Worm (Caenorhabditis elegans) whole organism, early embryonic: Measurements from ENCODE around the gene flp-9.

Source experiments
- B0310.2 ChIP-seq: sonication (generic microtip); optimal IDR thresholded peaks from 2 replicates; lab custom pipeline; 2016; ENCODE audit warnings: mild to moderate bottlenecking, missing genetic modification characterization, missing compliant biosample characterization
- F13C5.2 ChIP-seq: sonication (generic microtip); optimal IDR thresholded peaks from 2 replicates; lab custom pipeline; 2017; ENCODE audit warnings: mild to moderate bottlenecking, missing genetic modification characterization, inconsistent platforms, missing compliant biosample characterization
- aly-1 ChIP-seq: sonication (generic microtip); optimal IDR thresholded peaks from 2 replicates; lab custom pipeline; 2016; ENCODE audit warnings: missing genetic modification characterization, missing compliant biosample characterization
- ama-1 ChIP-seq: fragments of 150-350 bp; optimal IDR thresholded peaks from 2 replicates; lab custom pipeline; 2014
- ceh-13 ChIP-seq: fragments of 200-800 bp; sonication (Bioruptor generic); optimal IDR thresholded peaks from 2 replicates; lab custom pipeline; 2018; ENCODE audit warnings: mild to moderate bottlenecking, missing genetic modification characterization, missing compliant biosample characterization
- ceh-36 ChIP-seq: sonication (generic microtip); optimal IDR thresholded peaks from 2 replicates; lab custom pipeline; 2016; ENCODE audit warnings: missing genetic modification characterization, inconsistent platforms, missing compliant biosample characterization
- ets-7 ChIP-seq: sonication (generic microtip); optimal IDR thresholded peaks from 2 replicates; lab custom pipeline; 2016; ENCODE audit warnings: missing genotype, missing genetic modification characterization, missing compliant biosample characterization
- flt-1 ChIP-seq: fragments of 200-800 bp; sonication (Bioruptor generic); IDR thresholded peaks from 2 replicates; pipeline ENCODE4 v1.3.6; 2022; ENCODE audit warnings: missing genetic modification characterization, missing compliant biosample characterization
- hmbx-1 ChIP-seq: sonication (generic microtip); optimal IDR thresholded peaks from 2 replicates; lab custom pipeline; 2016; ENCODE audit warnings: mild to moderate bottlenecking, missing genetic modification characterization, missing compliant biosample characterization
- hmg-4 ChIP-seq: fragments of 200-800 bp; sonication (Bioruptor generic); optimal IDR thresholded peaks from 2 replicates; lab custom pipeline; 2018; ENCODE audit warnings: mild to moderate bottlenecking, missing genetic modification characterization, missing compliant biosample characterization
- hnd-1 ChIP-seq: sonication (generic microtip); optimal IDR thresholded peaks from 2 replicates; lab custom pipeline; 2016; ENCODE audit warnings: missing genetic modification characterization, missing compliant biosample characterization
- pes-1 ChIP-seq: fragments of 200-800 bp; sonication (Bioruptor generic); IDR thresholded peaks from 2 replicates; pipeline ENCODE4 v1.3.6; 2022; ENCODE audit warnings: missing genetic modification reagents, missing genetic modification characterization, missing compliant biosample characterization
- scrt-1 ChIP-seq: fragments of 200-800 bp; sonication (Bioruptor generic); IDR thresholded peaks from 2 replicates; pipeline ENCODE4 v1.3.6; 2022; ENCODE audit warnings: missing genetic modification characterization, missing compliant biosample characterization
- sea-1 ChIP-seq: fragments of 200-800 bp; sonication (Bioruptor generic); conservative IDR thresholded peaks from 2 replicates; pipeline ENCODE4 v1.3.6; 2022; ENCODE audit warnings: missing genetic modification characterization, missing compliant biosample characterization
- tbx-11 ChIP-seq: fragments of 200-800 bp; sonication (Bioruptor generic); IDR thresholded peaks from 2 replicates; pipeline ENCODE4 v1.3.6; 2022; ENCODE audit warnings: missing genetic modification characterization, missing compliant biosample characterization
- tbx-37 ChIP-seq: fragments of 200-800 bp; sonication (Bioruptor generic); conservative IDR thresholded peaks from 2 replicates; pipeline ENCODE4 v1.3.6; 2022; ENCODE audit warnings: missing genetic modification reagents, missing genetic modification characterization, missing compliant biosample characterization
- tra-4 ChIP-seq: sonication (generic microtip); optimal IDR thresholded peaks from 2 replicates; lab custom pipeline; 2017; ENCODE audit warnings: missing genetic modification characterization, missing compliant biosample characterization

flp-9 gene

DNA sequence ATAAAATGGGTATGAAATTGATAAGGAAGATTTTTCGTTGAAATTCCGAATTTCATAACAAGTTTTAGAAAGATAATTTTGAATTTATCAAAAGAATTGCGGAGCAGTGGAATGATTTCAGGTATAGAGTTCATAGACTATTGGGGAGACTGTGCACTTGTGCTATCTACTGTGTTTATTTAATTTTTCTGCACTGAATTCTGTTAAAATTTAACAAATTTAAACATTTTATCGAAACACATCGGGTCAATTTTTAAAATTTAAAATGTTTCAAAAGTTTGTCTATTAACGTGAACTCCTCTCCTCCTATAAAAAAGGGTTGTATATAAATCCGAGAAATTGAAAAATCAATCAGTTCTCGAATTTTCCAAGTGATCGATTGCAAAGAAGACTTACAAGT, 39.8 kb downstream of the flp-9 start, which contains the start of gene C27D8.1:
Gene C27D8.1 (plus strand): TSS at position 301 of the 400 bp plus-strand sequence.
- TF ChIP-seq ceh-13 (GFP tag; lab: Kevin White, UChicago) (no peak), tra-4 (tag; lab: Kevin White, UChicago) (no peak), sea-1 (GFP tag; lab: Robert Waterston, UW) (no peak), ets-7 (no peak), ama-1 (lab: Kevin White, UChicago) (no peak), aly-1 (tag; lab: Kevin White, UChicago) (no peak), F13C5.2 (tag; lab: Kevin White, UChicago) (no peak), hnd-1 (tag; lab: Kevin White, UChicago) (no peak), hmbx-1 (tag; lab: Kevin White, UChicago) (no peak), tbx-11 (no peak), pes-1 (GFP tag; lab: Robert Waterston, UW) (no peak), B0310.2 (no peak), hmg-4 (GFP tag; lab: Kevin White, UChicago) (no peak), tbx-37 (GFP tag; lab: Robert Waterston, UW) (no peak), scrt-1 (no peak), flt-1 (GFP tag; lab: Robert Waterston, UW) (no peak), ceh-36 (tag; lab: Kevin White, UChicago) (no peak)

DNA sequence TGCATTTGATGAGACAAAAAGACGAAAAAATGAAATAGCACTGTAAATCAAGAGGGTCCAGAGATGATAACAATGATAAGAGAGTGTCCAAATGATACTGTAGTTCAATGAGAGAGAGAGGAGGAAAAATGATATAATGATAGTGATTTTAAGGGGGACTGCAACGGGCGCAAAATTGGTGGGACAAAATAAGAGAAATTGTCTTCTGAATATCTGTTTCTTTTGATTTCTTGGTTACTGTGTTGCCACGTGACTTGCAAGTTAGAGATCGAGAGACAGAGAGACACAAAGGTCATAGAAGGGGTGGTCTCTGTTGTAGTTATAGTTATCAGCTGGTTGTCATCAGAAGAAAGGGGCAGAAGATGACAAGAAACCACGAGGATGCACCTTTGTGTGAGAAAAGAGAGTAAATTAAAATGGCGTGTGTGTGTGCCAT, 41.4 kb downstream of the flp-9 start:
- TF ChIP-seq ama-1 (lab: Kevin White, UChicago), result no peak
- TF ChIP-seq tbx-11, result no peak
- TF ChIP-seq flt-1 (GFP tag; lab: Robert Waterston, UW), result no peak

DNA sequence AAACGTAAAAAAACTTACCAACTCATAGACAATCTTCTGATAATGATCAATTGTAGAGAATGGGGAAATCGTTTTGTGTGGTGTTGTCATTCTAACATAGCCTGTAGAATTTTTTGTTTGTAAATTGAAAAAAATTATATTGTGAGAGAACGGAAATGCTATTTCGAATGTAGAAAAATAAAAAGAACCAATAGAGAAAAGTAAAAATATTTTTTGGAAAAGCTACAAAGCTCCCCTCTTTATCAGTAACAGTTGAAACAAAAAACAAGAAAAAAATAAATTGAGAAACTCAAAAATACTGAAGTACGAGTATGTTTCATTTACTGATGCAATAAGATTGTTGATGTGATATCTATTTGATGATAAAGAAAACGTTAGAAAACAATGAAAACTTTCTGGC, 45.7 kb downstream of the flp-9 start, which contains the start of gene C27D8.3:
Gene C27D8.3 (minus strand): TSS at position 101 of the 400 bp plus-strand sequence.
- TF ChIP-seq ceh-13 (GFP tag; lab: Kevin White, UChicago) (no peak), tbx-37 (GFP tag; lab: Robert Waterston, UW) (no peak), hmg-4 (GFP tag; lab: Kevin White, UChicago) (no peak), ama-1 (lab: Kevin White, UChicago) (no peak), flt-1 (GFP tag; lab: Robert Waterston, UW) (no peak), ets-7 (no peak), hnd-1 (tag; lab: Kevin White, UChicago) (no peak), pes-1 (GFP tag; lab: Robert Waterston, UW) (no peak), hmbx-1 (tag; lab: Kevin White, UChicago) (no peak), F13C5.2 (tag; lab: Kevin White, UChicago) (no peak)

DNA sequence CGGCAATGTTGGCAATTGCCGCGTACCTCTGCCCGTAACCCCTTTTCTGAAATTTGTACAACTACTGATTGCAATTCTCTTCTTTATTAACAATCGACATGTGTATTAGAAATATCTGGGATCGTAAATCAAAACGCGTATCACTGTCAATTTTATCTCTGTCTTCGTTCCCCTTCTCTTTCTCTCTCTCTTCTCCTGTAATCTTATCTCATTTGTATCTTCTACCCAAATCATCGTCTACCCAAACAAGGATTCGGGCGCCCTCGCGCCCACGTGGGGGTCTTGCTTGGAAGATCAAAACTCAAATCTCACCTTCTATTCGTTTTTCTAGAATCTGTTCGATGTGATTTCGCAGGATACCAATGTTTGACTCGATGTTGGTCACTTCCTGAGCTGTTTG, 46.4 kb downstream of the flp-9 start, which contains the start of gene C27D8.2:
Gene C27D8.2 (plus strand): TSS at position 222 of the 400 bp plus-strand sequence.
- TF ChIP-seq aly-1 (tag; lab: Kevin White, UChicago) (no peak), scrt-1 (no peak), sea-1 (GFP tag; lab: Robert Waterston, UW) (no peak), hnd-1 (tag; lab: Kevin White, UChicago) (no peak), hmbx-1 (tag; lab: Kevin White, UChicago) (no peak), tbx-11 (no peak), flt-1 (GFP tag; lab: Robert Waterston, UW) (no peak), tbx-37 (GFP tag; lab: Robert Waterston, UW) (no peak), B0310.2 (no peak), ceh-36 (tag; lab: Kevin White, UChicago) (no peak), ceh-13 (GFP tag; lab: Kevin White, UChicago) (no peak), ets-7 (no peak), tra-4 (tag; lab: Kevin White, UChicago) (no peak), F13C5.2 (tag; lab: Kevin White, UChicago) (no peak), pes-1 (GFP tag; lab: Robert Waterston, UW) (no peak), ama-1 (lab: Kevin White, UChicago) (no peak), hmg-4 (GFP tag; lab: Kevin White, UChicago) (no peak)
